Fruit fly (Drosophila melanogaster) whole organism, pupa: ENCODE data around the gene CG5194.

Source experiments
- CG10348 ChIP-seq: fragments of 200-800 bp; sonication (Bioruptor generic); IDR thresholded peaks from 2 replicates; pipeline ENCODE4 v1.3.6; 2022; ENCODE audit warnings: missing biosample characterization, missing genetic modification characterization
- CG12605 ChIP-seq: fragments of 200-800 bp; sonication (Bioruptor generic); IDR thresholded peaks from 2 replicates; pipeline ENCODE4 v1.3.6; 2022; ENCODE audit warnings: missing biosample characterization, missing genetic modification characterization
- CG14655 ChIP-seq: fragments of 200-800 bp; sonication (Bioruptor generic); optimal IDR thresholded peaks from 3 replicates; lab custom pipeline; 2017; ENCODE audit warnings: mild to moderate bottlenecking, missing biosample characterization, missing genetic modification reagents, missing genetic modification characterization
- CG17806 ChIP-seq: fragments of 200-800 bp; sonication (Bioruptor generic); optimal IDR thresholded peaks from 2 replicates; lab custom pipeline; 2018; ENCODE audit warnings: missing biosample characterization, mild to moderate bottlenecking, missing genetic modification characterization, moderate library complexity
- CG32121 ChIP-seq: fragments of 200-800 bp; sonication (Bioruptor generic); IDR thresholded peaks from 2 replicates; pipeline ENCODE4 v1.3.6; 2022; ENCODE audit warnings: missing biosample characterization, missing genetic modification characterization
- CG4496 ChIP-seq: fragments of 200-800 bp; sonication (Bioruptor generic); IDR thresholded peaks from 3 replicates; pipeline ENCODE4 v1.3.6; 2022; ENCODE audit warnings: missing biosample characterization, missing genetic modification characterization
- CG8301 ChIP-seq: fragments of 200-800 bp; sonication (Bioruptor generic); optimal IDR thresholded peaks from 2 replicates; lab custom pipeline; 2018; ENCODE audit warnings: missing biosample characterization, mild to moderate bottlenecking, missing genetic modification characterization
- D1 ChIP-seq: fragments of 200-800 bp; sonication (Bioruptor generic); optimal IDR thresholded peaks from 2 replicates; lab custom pipeline; 2018; ENCODE audit warnings: missing biosample characterization, mild to moderate bottlenecking, missing genetic modification characterization, moderate library complexity
- EcR ChIP-seq: fragments of 200-800 bp; sonication (Bioruptor generic); optimal IDR thresholded peaks from 3 replicates; lab custom pipeline; 2019; ENCODE audit warnings: missing biosample characterization, missing genetic modification characterization, mild to moderate bottlenecking, moderate library complexity, missing genetic modification reagents
- Ets98B ChIP-seq: fragments of 200-800 bp; sonication (Bioruptor generic); IDR thresholded peaks from 2 replicates; pipeline ENCODE4 v1.3.6; 2022; ENCODE audit warnings: missing biosample characterization, missing genetic modification characterization
- Pif1B ChIP-seq: fragments of 200-800 bp; sonication (Bioruptor generic); optimal IDR thresholded peaks from 3 replicates; lab custom pipeline; 2016; ENCODE audit warnings: missing biosample characterization, missing genetic modification characterization
- Snoo ChIP-seq: fragments of 200-800 bp; sonication (Bioruptor generic); optimal IDR thresholded peaks from 3 replicates; lab custom pipeline; 2017; ENCODE audit warnings: missing biosample characterization, mild to moderate bottlenecking, missing genetic modification characterization, inconsistent platforms
- gl ChIP-seq: fragments of 200-800 bp; sonication (Bioruptor generic); optimal IDR thresholded peaks from 2 replicates; lab custom pipeline; 2018; ENCODE audit warnings: missing biosample characterization, mild to moderate bottlenecking, missing genetic modification characterization
- rn ChIP-seq: fragments of 200-800 bp; sonication (Bioruptor generic); IDR thresholded peaks from 2 replicates; pipeline ENCODE4 v1.3.6; 2022; ENCODE audit warnings: missing biosample characterization, missing genetic modification characterization

- no peak for TF ChIP-seq D1 (tag; lab: Kevin White, UChicago)
- no peak for TF ChIP-seq EcR (GFP tag; lab: Kevin White, UChicago)
- no peak for TF ChIP-seq CG17806 (tag; lab: Kevin White, UChicago)
- no peak for TF ChIP-seq gl (tag; lab: Kevin White, UChicago)
- no peak for TF ChIP-seq CG14655
- no peak for TF ChIP-seq rn (GFP tag; lab: Robert Waterston, UW)
- TF ChIP-seq Pif1B (GFP tag; lab: Kevin White, UChicago) = no peak
- TF ChIP-seq CG32121 = no peak
- no peak for TF ChIP-seq Ets98B
- TF ChIP-seq Snoo = no peak
- TF ChIP-seq CG12605 = no peak
- TF ChIP-seq CG4496 (GFP tag; lab: Robert Waterston, UW) = no peak
- no peak for TF ChIP-seq CG10348 (GFP tag; lab: Robert Waterston, UW)
- no peak for TF ChIP-seq CG8301
Measured at dm6 chr3L:9025178-9025577, 15.5 kb upstream of the CG5194 start.
